Worm (Caenorhabditis elegans) whole organism, early embryonic: ENCODE measurements around the gene col-155.
A peak's percentile ranks its signal among the peaks of the same experiment; 100 is the strongest.

Source experiments
- B0310.2 ChIP-seq: sonication (generic microtip); optimal IDR thresholded peaks from 2 replicates; lab custom pipeline; 2016; ENCODE audit warnings: mild to moderate bottlenecking, missing genetic modification characterization, missing compliant biosample characterization
- F13C5.2 ChIP-seq: sonication (generic microtip); optimal IDR thresholded peaks from 2 replicates; lab custom pipeline; 2017; ENCODE audit warnings: mild to moderate bottlenecking, missing genetic modification characterization, inconsistent platforms, missing compliant biosample characterization
- aly-1 ChIP-seq: sonication (generic microtip); optimal IDR thresholded peaks from 2 replicates; lab custom pipeline; 2016; ENCODE audit warnings: missing genetic modification characterization, missing compliant biosample characterization
- ama-1 ChIP-seq: fragments of 150-350 bp; optimal IDR thresholded peaks from 2 replicates; lab custom pipeline; 2014
- ceh-13 ChIP-seq: fragments of 200-800 bp; sonication (Bioruptor generic); optimal IDR thresholded peaks from 2 replicates; lab custom pipeline; 2018; ENCODE audit warnings: mild to moderate bottlenecking, missing genetic modification characterization, missing compliant biosample characterization
- ceh-36 ChIP-seq: sonication (generic microtip); optimal IDR thresholded peaks from 2 replicates; lab custom pipeline; 2016; ENCODE audit warnings: missing genetic modification characterization, inconsistent platforms, missing compliant biosample characterization
- ets-7 ChIP-seq: sonication (generic microtip); optimal IDR thresholded peaks from 2 replicates; lab custom pipeline; 2016; ENCODE audit warnings: missing genotype, missing genetic modification characterization, missing compliant biosample characterization
- flt-1 ChIP-seq: fragments of 200-800 bp; sonication (Bioruptor generic); IDR thresholded peaks from 2 replicates; pipeline ENCODE4 v1.3.6; 2022; ENCODE audit warnings: missing genetic modification characterization, missing compliant biosample characterization
- hmbx-1 ChIP-seq: sonication (generic microtip); optimal IDR thresholded peaks from 2 replicates; lab custom pipeline; 2016; ENCODE audit warnings: mild to moderate bottlenecking, missing genetic modification characterization, missing compliant biosample characterization
- hmg-4 ChIP-seq: fragments of 200-800 bp; sonication (Bioruptor generic); optimal IDR thresholded peaks from 2 replicates; lab custom pipeline; 2018; ENCODE audit warnings: mild to moderate bottlenecking, missing genetic modification characterization, missing compliant biosample characterization
- hnd-1 ChIP-seq: sonication (generic microtip); optimal IDR thresholded peaks from 2 replicates; lab custom pipeline; 2016; ENCODE audit warnings: missing genetic modification characterization, missing compliant biosample characterization
- pes-1 ChIP-seq: fragments of 200-800 bp; sonication (Bioruptor generic); IDR thresholded peaks from 2 replicates; pipeline ENCODE4 v1.3.6; 2022; ENCODE audit warnings: missing genetic modification reagents, missing genetic modification characterization, missing compliant biosample characterization
- scrt-1 ChIP-seq: fragments of 200-800 bp; sonication (Bioruptor generic); IDR thresholded peaks from 2 replicates; pipeline ENCODE4 v1.3.6; 2022; ENCODE audit warnings: missing genetic modification characterization, missing compliant biosample characterization
- sea-1 ChIP-seq: fragments of 200-800 bp; sonication (Bioruptor generic); conservative IDR thresholded peaks from 2 replicates; pipeline ENCODE4 v1.3.6; 2022; ENCODE audit warnings: missing genetic modification characterization, missing compliant biosample characterization
- tbx-11 ChIP-seq: fragments of 200-800 bp; sonication (Bioruptor generic); IDR thresholded peaks from 2 replicates; pipeline ENCODE4 v1.3.6; 2022; ENCODE audit warnings: missing genetic modification characterization, missing compliant biosample characterization
- tbx-37 ChIP-seq: fragments of 200-800 bp; sonication (Bioruptor generic); conservative IDR thresholded peaks from 2 replicates; pipeline ENCODE4 v1.3.6; 2022; ENCODE audit warnings: missing genetic modification reagents, missing genetic modification characterization, missing compliant biosample characterization
- tra-4 ChIP-seq: sonication (generic microtip); optimal IDR thresholded peaks from 2 replicates; lab custom pipeline; 2017; ENCODE audit warnings: missing genetic modification characterization, missing compliant biosample characterization

The col-155 gene

DNA sequence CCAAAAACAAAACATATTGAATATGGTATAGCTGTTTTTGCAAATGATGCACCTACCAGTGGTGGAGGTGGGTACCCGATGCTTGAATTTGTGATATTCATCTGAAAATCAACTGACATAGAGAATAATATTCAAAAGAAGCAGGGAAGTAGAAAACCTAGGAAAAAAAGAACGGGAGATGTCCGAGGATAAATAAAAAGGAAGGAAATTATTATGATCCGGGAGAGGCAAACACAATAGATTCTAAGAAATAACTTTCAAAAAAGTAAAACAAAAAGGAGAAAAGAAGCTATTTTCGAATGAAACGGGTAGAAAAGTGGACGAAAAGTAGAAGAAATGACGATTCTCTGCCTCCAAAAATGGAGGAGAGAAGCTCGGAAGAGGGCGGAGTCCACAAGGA, 36.8 kb downstream of the col-155 start, which contains the start of gene npr-25:
TSS of gene npr-25 (minus strand) at position 101 of the 400 bp plus-strand sequence.
- no peak for TF ChIP-seq ceh-13
- no peak for TF ChIP-seq hnd-1 (tag; lab: Kevin White, UChicago)
- TF ChIP-seq tbx-37, result no peak
- TF ChIP-seq pes-1 (GFP tag; lab: Robert Waterston, UW), result no peak
- no peak for TF ChIP-seq B0310.2
- no peak for TF ChIP-seq sea-1 (GFP tag; lab: Robert Waterston, UW)
- no peak for TF ChIP-seq scrt-1
- TF ChIP-seq F13C5.2 (tag; lab: Kevin White, UChicago), result no peak
- TF ChIP-seq ceh-36 (tag; lab: Kevin White, UChicago), result no peak
- no peak for TF ChIP-seq ets-7 (tag; lab: Kevin White, UChicago)
- TF ChIP-seq ama-1 (lab: Kevin White, UChicago), result no peak
- TF ChIP-seq tra-4 (tag; lab: Kevin White, UChicago), result no peak
- no peak for TF ChIP-seq hmbx-1
- no peak for TF ChIP-seq aly-1
- no peak for TF ChIP-seq tbx-11 (GFP tag; lab: Robert Waterston, UW)
- TF ChIP-seq flt-1 (GFP tag; lab: Robert Waterston, UW), result no peak
- no peak for TF ChIP-seq hmg-4 (GFP tag; lab: Kevin White, UChicago)

DNA sequence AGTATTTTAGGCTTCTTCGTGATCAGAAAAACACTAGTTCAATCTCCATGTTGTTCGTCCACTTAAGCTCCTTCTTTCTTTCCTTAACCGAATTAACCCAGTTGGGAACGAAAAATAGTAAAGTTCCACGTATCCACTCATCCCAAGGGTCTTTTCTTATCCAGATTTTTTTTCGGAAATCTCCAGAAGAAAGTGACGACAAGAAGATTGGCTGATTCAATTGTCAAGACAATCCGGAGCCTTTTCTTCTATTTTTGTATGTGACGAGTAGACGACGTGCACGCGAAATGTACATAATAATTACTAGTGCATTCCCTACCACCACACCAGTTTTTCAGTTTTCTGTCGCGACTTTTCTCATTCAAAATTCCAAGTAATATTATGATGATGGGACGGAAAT, 38.4 kb downstream of the col-155 start:
- TF ChIP-seq sea-1 (GFP tag; lab: Robert Waterston, UW) (no peak), ceh-13 (no peak), tbx-37 (no peak), hnd-1 (tag; lab: Kevin White, UChicago) (no peak), ceh-36 (tag; lab: Kevin White, UChicago) (no peak), hmg-4 (GFP tag; lab: Kevin White, UChicago) (no peak), ama-1 (lab: Kevin White, UChicago) (no peak)

DNA sequence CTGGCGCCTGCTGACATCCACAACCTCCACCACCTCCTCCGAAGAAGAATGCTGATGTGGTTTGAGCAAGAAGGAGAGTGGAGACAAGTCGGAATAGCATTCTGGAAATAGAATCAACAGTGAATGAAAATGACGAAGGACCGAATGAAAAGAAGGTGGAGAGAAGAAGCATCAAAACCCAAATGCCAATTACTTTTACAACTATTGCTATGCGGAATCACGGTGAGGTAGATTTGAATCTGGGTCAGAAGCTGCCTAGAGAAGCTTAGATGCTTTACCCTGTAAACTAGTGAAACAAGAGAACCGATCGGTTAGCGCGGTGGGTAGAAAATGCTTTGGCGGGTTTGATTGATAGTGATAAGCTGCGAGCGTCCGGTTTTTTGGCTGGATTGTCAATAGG, 42.8 kb downstream of the col-155 start, which contains the start of gene grl-7:
TSS of gene grl-7 (minus strand) at position 101 of the 400 bp plus-strand sequence.
- TF ChIP-seq hnd-1 (tag; lab: Kevin White, UChicago) (no peak), ama-1 (lab: Kevin White, UChicago) (no peak), hmg-4 (GFP tag; lab: Kevin White, UChicago) (no peak), scrt-1 (no peak), ceh-36 (tag; lab: Kevin White, UChicago) (no peak), hmbx-1 (no peak), aly-1 (no peak), F13C5.2 (tag; lab: Kevin White, UChicago) (no peak), tra-4 (tag; lab: Kevin White, UChicago) (no peak), sea-1 (GFP tag; lab: Robert Waterston, UW) (no peak), tbx-11 (GFP tag; lab: Robert Waterston, UW) (no peak), flt-1 (GFP tag; lab: Robert Waterston, UW) (no peak), ets-7 (tag; lab: Kevin White, UChicago) (no peak), tbx-37 (no peak), ceh-13 (no peak), pes-1 (GFP tag; lab: Robert Waterston, UW) (no peak), B0310.2 (no peak)

DNA sequence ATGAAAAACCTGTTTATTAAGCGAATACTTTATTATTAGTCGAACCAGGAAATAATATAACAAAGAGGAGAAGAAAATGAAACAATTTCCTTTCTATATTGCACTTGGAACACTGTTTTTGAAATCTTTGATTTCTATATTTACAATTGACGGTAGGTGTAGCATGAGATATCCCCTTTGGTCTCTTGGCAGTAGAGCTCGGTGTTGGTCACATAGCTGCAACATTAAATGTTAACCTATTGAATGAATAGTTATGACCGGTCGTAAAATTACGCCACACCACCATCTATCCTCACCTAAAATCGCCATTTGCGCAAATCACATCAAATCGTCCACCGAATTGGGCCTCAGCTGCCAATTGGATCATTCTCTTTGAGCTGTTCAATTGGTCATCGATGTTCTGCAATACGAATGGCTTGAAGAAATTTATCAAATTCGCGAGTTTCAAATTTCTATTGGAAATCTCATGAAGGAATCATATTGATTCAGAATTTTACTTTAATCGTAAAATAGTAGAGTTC, 44.8 kb downstream of the col-155 start:
- TF ChIP-seq F13C5.2 (tag; lab: Kevin White, UChicago) (no peak), tbx-37 (no peak), B0310.2 (peak; percentile 11), ama-1 (lab: Kevin White, UChicago) (peak; percentile 60), ets-7 (tag; lab: Kevin White, UChicago) (no peak), tbx-11 (GFP tag; lab: Robert Waterston, UW) (no peak), ceh-13 (no peak), scrt-1 (no peak), hnd-1 (tag; lab: Kevin White, UChicago) (no peak), aly-1 (no peak), pes-1 (GFP tag; lab: Robert Waterston, UW) (no peak), ceh-36 (tag; lab: Kevin White, UChicago) (no peak), flt-1 (GFP tag; lab: Robert Waterston, UW) (0 out of 2 replicates have a peak, but pooled peaks have one; percentile 22), sea-1 (GFP tag; lab: Robert Waterston, UW) (no peak), tra-4 (tag; lab: Kevin White, UChicago) (peak; percentile 14), hmg-4 (GFP tag; lab: Kevin White, UChicago) (no peak), hmbx-1 (no peak)

DNA sequence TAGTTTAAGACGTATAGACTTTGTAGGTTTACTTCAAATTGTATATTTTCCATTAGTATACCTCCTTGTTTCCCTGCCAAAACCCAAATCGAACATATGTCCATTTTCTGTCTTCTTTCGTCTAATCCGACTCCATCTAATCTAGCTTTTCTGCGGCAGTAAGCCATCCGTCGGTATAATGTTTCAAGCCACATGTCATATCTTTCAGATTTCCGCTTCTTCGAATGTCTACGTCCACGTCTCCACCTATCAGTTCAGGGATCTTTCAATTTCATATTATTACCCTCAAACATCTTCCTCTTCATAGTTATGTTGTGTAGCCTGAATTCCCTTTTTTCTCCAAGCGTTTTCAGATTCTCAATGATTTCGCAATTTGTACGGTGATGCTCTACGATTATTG, 45.6 kb downstream of the col-155 start:
- TF ChIP-seq ets-7 (tag; lab: Kevin White, UChicago), result no peak
- TF ChIP-seq ama-1 (lab: Kevin White, UChicago), result peak; percentile 8

DNA sequence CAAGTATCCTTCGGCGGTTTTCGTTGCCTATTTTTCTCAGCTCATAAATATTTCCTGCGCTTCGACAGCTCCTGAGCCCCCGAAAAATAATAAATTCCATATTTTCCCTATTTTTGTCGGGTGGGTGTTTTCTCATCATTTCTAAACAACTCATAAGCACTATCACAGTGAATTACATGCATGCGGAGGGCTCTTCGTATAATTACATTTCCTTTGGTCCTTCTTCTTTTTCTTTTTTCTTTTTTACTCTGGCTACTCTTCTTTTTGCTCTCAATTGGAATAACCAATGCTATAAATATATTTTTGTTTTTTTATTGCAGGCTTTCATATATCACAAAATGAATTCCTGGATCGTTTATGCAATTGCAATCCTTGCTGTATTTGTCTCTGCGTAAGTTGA, 47.8 kb downstream of the col-155 start, which contains the start of gene T02E9.5:
TSS of gene T02E9.5 (plus strand) at position 321 of the 400 bp plus-strand sequence.
- TF ChIP-seq tbx-11 (GFP tag; lab: Robert Waterston, UW) (no peak), sea-1 (GFP tag; lab: Robert Waterston, UW) (no peak), hnd-1 (tag; lab: Kevin White, UChicago) (no peak), tbx-37 (no peak), ceh-36 (tag; lab: Kevin White, UChicago) (no peak), hmbx-1 (no peak), scrt-1 (no peak), ceh-13 (no peak), ama-1 (lab: Kevin White, UChicago) (no peak), aly-1 (no peak)

DNA sequence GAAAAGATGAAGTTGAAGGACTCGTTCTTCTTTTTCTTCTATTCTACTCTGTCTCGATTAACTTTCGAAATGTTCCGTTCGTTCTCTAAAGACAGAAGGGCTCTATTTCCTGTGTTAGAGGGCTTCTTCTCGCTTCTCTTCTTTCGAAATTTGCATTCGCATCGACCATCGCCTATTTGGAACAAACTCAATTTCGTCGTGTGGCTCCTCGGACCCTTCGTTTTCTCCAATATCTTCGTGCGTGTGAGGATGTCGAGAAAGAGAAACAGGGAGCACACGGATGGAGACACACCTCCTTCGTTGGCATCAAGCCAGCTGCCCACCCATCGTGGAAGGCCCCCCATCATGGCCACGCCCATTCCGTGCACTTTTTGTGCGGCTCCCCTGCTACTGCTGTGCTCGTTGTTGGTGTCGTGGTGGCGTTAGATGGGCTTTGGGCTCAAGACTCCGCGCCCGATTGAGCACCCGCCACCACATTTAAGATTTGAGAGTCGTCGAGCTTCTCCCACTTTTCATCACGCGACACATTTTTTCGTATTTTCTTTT, 48.5 kb downstream of the col-155 start:
- TF ChIP-seq ets-7 (tag; lab: Kevin White, UChicago) (no peak), tbx-37 (no peak), hmg-4 (GFP tag; lab: Kevin White, UChicago) (peak; percentile 20), scrt-1 (0 out of 2 replicates have a peak, but pooled peaks have one; percentile 32), aly-1 (no peak), B0310.2 (no peak), flt-1 (GFP tag; lab: Robert Waterston, UW) (no peak), sea-1 (GFP tag; lab: Robert Waterston, UW) (no peak)
